Worm (Caenorhabditis elegans): ENCODE data around the gene F57C2.4.

DNA sequence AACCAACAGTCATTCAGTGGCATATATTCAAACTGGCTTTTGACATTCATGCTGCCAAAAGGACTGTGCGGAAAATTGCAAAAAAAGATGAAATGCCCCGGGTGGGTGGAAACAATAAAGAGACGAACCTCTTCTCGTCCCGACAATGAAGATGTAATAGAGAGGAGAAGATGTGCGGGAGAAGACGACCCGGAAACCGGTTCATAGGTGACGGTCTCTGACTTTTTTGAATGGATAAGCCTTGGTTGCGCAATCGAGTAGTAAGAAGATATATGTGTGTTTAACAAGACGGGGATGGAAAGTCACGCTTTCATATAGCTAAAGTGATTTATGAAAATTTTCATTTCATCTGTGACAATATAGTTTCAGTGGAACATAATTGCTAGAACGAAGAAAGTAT, 44.3 kb upstream of the F57C2.4 start:
- TF ChIP-seq ref-1 (GFP tag; conservative IDR thresholded peaks at IDR 0.05), result no peak
- no peak for TF ChIP-seq flt-1 (GFP tag; IDR thresholded peaks at IDR 0.05)
- TF ChIP-seq med-1 (GFP tag; optimal IDR thresholded peaks at IDR 0.05; ENCODE audit: insufficient read depth), result no peak
- TF ChIP-seq T22C8.4 (GFP tag; IDR thresholded peaks at IDR 0.05), result no peak
- TF ChIP-seq ztf-23 (GFP tag; IDR thresholded peaks at IDR 0.05), result no peak
- TF ChIP-seq tab-1 (GFP tag; IDR thresholded peaks at IDR 0.05), result no peak
- no peak for TF ChIP-seq cog-1 (tag; optimal IDR thresholded peaks at IDR 0.05)

Data from whole organism, midembryonic.